Worm (Caenorhabditis elegans): ENCODE data around the gene srd-34.

The srd-34 gene

ce11 chrV:10578226-10578625 lies 29.3 kb upstream of the srd-34 start, which contains the start of gene mics-1:
mics-1 (minus strand) TSS chrV:10578326.
- TF ChIP-seq nhr-77 (tag; optimal IDR thresholded peaks at IDR 0.05): no peak
- TF ChIP-seq ZK546.5 (tag; optimal IDR thresholded peaks at IDR 0.05): no peak
- no peak for TF ChIP-seq unc-62 (GFP tag; optimal IDR thresholded peaks at IDR 0.05)
- no peak for TF ChIP-seq nhr-12 (tag; optimal IDR thresholded peaks at IDR 0.05)
- TF ChIP-seq ceh-9 (tag; optimal IDR thresholded peaks at IDR 0.05): no peak
- no peak for TF ChIP-seq lsy-12 (tag; optimal IDR thresholded peaks at IDR 0.05)
- no peak for TF ChIP-seq daf-12 (tag; optimal IDR thresholded peaks at IDR 0.05)
- no peak for TF ChIP-seq lin-39 (tag; optimal IDR thresholded peaks at IDR 0.05)
- no peak for TF ChIP-seq nhr-25 (tag; optimal IDR thresholded peaks at IDR 0.05)

- TF ChIP-seq ceh-16 (tag; optimal IDR thresholded peaks at IDR 0.05): no peak
- no peak for TF ChIP-seq ZK546.5 (tag; optimal IDR thresholded peaks at IDR 0.05)
- TF ChIP-seq skn-1 (tag; optimal IDR thresholded peaks at IDR 0.05): no peak
- no peak for TF ChIP-seq eor-1 (tag; optimal IDR thresholded peaks at IDR 0.05)
- TF ChIP-seq nhr-12 (tag; optimal IDR thresholded peaks at IDR 0.05): no peak
- TF ChIP-seq nhr-43 (tag; optimal IDR thresholded peaks at IDR 0.05; ENCODE audit: poor library complexity, severe bottlenecking): no peak
- no peak for TF ChIP-seq aly-2 (tag; optimal IDR thresholded peaks at IDR 0.05)
- TF ChIP-seq elt-1 (tag; optimal IDR thresholded peaks at IDR 0.05): no peak
- TF ChIP-seq ceh-9 (tag; optimal IDR thresholded peaks at IDR 0.05): no peak
Measured at ce11 chrV:10576319-10576718, 27.4 kb upstream of the srd-34 start, which contains the start of gene vps-54. vps-54 (minus strand) TSS chrV:10576419.

ce11 chrV:10574197-10574596 lies 25.3 kb upstream of the srd-34 start:
- TF ChIP-seq ztf-11 (tag; optimal IDR thresholded peaks at IDR 0.05) (no peak), ceh-9 (tag; optimal IDR thresholded peaks at IDR 0.05) (no peak), nhr-43 (tag; optimal IDR thresholded peaks at IDR 0.05; ENCODE audit: poor library complexity, severe bottlenecking) (no peak), snpc-4 (tag; optimal IDR thresholded peaks at IDR 0.05) (no peak), ztf-4 (tag; optimal IDR thresholded peaks at IDR 0.05) (no peak), zag-1 (tag; optimal IDR thresholded peaks at IDR 0.05) (no peak), skn-1 (tag; optimal IDR thresholded peaks at IDR 0.05) (no peak), ceh-28 (tag; optimal IDR thresholded peaks at IDR 0.05) (no peak), fos-1 (tag; optimal IDR thresholded peaks at IDR 0.05) (no peak)

DNA sequence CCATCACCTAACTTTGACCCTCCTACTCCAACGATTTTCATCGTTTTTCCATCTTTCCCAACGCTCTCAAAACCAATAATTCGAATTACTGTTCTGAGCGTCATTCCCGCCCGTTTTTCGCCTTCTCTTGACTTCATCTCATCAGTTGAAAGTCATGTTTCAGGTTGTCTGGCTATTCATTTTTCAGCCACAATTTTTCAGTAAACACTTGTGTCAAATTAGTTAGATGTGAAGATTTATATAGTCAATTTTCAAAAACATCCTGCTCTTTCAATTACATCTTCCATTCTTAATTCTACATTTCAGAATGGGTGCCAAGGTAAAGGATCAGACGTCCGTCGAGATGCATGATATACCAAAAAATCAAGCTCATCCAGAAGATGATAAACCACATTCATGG lies 23.7 kb upstream of the srd-34 start, which contains the start of gene del-6:
TSS of gene del-6 (plus strand) at position 301 of the 400 bp plus-strand sequence.
- TF ChIP-seq zag-1 (tag; optimal IDR thresholded peaks at IDR 0.05) (no peak), nhr-237 (tag; optimal IDR thresholded peaks at IDR 0.05) (no peak), nhr-77 (tag; optimal IDR thresholded peaks at IDR 0.05) (no peak), ZK546.5 (tag; optimal IDR thresholded peaks at IDR 0.05) (no peak), ceh-9 (tag; optimal IDR thresholded peaks at IDR 0.05) (no peak), elt-1 (tag; optimal IDR thresholded peaks at IDR 0.05) (no peak), fkh-2 (tag; optimal IDR thresholded peaks at IDR 0.05) (no peak), eor-1 (tag; optimal IDR thresholded peaks at IDR 0.05) (no peak), lin-15B (tag; optimal IDR thresholded peaks at IDR 0.05) (no peak), lin-39 (tag; optimal IDR thresholded peaks at IDR 0.05) (no peak), egl-5 (tag; optimal IDR thresholded peaks at IDR 0.05) (no peak), sea-2 (GFP tag; optimal IDR thresholded peaks at IDR 0.05) (no peak), R02D3.7 (tag; optimal IDR thresholded peaks at IDR 0.05) (no peak), mdl-1 (tag; optimal IDR thresholded peaks at IDR 0.05) (no peak)

- TF ChIP-seq elt-3 (tag; optimal IDR thresholded peaks at IDR 0.05): peak in 1 of 3 experiments; percentile 1
- no peak for TF ChIP-seq eor-1 (tag; optimal IDR thresholded peaks at IDR 0.05)
Measured at ce11 chrV:10571523-10571922, 22.6 kb upstream of the srd-34 start.

ce11 chrV:10568496-10568895 lies 19.6 kb upstream of the srd-34 start:
- TF ChIP-seq nhr-77 (tag; optimal IDR thresholded peaks at IDR 0.05) (no peak), nhr-25 (tag; optimal IDR thresholded peaks at IDR 0.05) (no peak), R02D3.7 (tag; optimal IDR thresholded peaks at IDR 0.05) (no peak), lsy-12 (tag; optimal IDR thresholded peaks at IDR 0.05) (no peak), tbx-2 (tag; optimal IDR thresholded peaks at IDR 0.05) (no peak), zag-1 (tag; optimal IDR thresholded peaks at IDR 0.05) (no peak), ceh-16 (tag; optimal IDR thresholded peaks at IDR 0.05) (no peak), unc-39 (tag; optimal IDR thresholded peaks at IDR 0.05) (no peak), elt-1 (tag; optimal IDR thresholded peaks at IDR 0.05) (no peak)
